Worm (Caenorhabditis elegans) whole organism, L4/young adult: Measurements from ENCODE around the gene sru-21.

Experiments used
- W03F9.2 ChIP-seq: fragments of 150-350 bp; optimal IDR thresholded peaks from 2 replicates; lab custom pipeline; 2014; ENCODE audit warnings: missing biosample characterization, missing genetic modification characterization
- dao-5 ChIP-seq: sonication (generic microtip); optimal IDR thresholded peaks from 2 replicates; lab custom pipeline; 2016; ENCODE audit warnings: missing genotype, missing genetic modification characterization, moderate library complexity, missing compliant biosample characterization

- no peak for TF ChIP-seq dao-5 (tag; lab: Kevin White, UChicago)
- no peak for TF ChIP-seq W03F9.2 (tag; lab: Kevin White, UChicago)
Measured at ce11 chrIV:13679495-13679894, 52.9 kb downstream of the sru-21 start.
